Worm (Caenorhabditis elegans) whole organism, mixed stage, embryonic: ENCODE data around the gene coq-3.

ENCODE experiments used
- mab-5 ChIP-seq: fragments of 150-350 bp; optimal IDR thresholded peaks from 2 replicates; lab custom pipeline; 2014; ENCODE audit warnings: missing biosample characterization, missing genetic modification characterization
- nhr-237 ChIP-seq: fragments of 150-350 bp; optimal IDR thresholded peaks from 2 replicates; lab custom pipeline; 2014; ENCODE audit warnings: missing biosample characterization, missing genetic modification characterization
- nhr-28 ChIP-seq: fragments of 150-350 bp; optimal IDR thresholded peaks from 2 replicates; lab custom pipeline; 2014; ENCODE audit warnings: missing biosample characterization, missing genetic modification characterization
- unc-39 ChIP-seq: fragments of 150-350 bp; optimal IDR thresholded peaks from 2 replicates; lab custom pipeline; 2014; ENCODE audit warnings: missing biosample characterization, missing genetic modification characterization
- ztf-11 ChIP-seq: fragments of 150-350 bp; optimal IDR thresholded peaks from 2 replicates; lab custom pipeline; 2014; ENCODE audit warnings: missing biosample characterization, missing genetic modification characterization

- TF ChIP-seq mab-5 (tag; lab: Kevin White, UChicago), result no peak
- TF ChIP-seq ztf-11 (tag; lab: Kevin White, UChicago), result no peak
- TF ChIP-seq nhr-237, result no peak
- TF ChIP-seq nhr-28 (tag; lab: Kevin White, UChicago), result no peak
- TF ChIP-seq unc-39 (tag; lab: Kevin White, UChicago), result no peak
Measured at ce11 chrIV:14806903-14807302, 10.8 kb upstream of the coq-3 start, which contains the start of gene oig-5.
